Fruit fly (Drosophila melanogaster) whole organism, prepupa: ENCODE measurements around the gene CG11912.

ENCODE experiments used
- Blimp-1 ChIP-seq: fragments of 200-800 bp; sonication (Bioruptor generic); optimal IDR thresholded peaks from 3 replicates; lab custom pipeline; 2017; ENCODE audit warnings: missing biosample characterization, missing genetic modification characterization, mild to moderate bottlenecking, moderate library complexity, missing genetic modification reagents
- CG10631 ChIP-seq: fragments of 200-800 bp; sonication (Bioruptor generic); optimal IDR thresholded peaks from 2 replicates; lab custom pipeline; 2016; ENCODE audit warnings: missing biosample characterization, missing genetic modification characterization
- CG10669 ChIP-seq: fragments of 200-800 bp; sonication (Bioruptor generic); optimal IDR thresholded peaks from 3 replicates; lab custom pipeline; 2018; ENCODE audit warnings: missing biosample characterization, mild to moderate bottlenecking, missing genetic modification characterization, moderate library complexity
- CG11294 ChIP-seq: fragments of 200-800 bp; sonication (Bioruptor generic); IDR thresholded peaks from 2 replicates; pipeline ENCODE4 v1.3.6; 2022; ENCODE audit warnings: missing biosample characterization, missing genetic modification characterization
- CG11762 ChIP-seq: fragments of 200-800 bp; sonication (Bioruptor generic); optimal IDR thresholded peaks from 3 replicates; lab custom pipeline; 2016; ENCODE audit warnings: missing biosample characterization, missing genetic modification characterization; ENCODE audit not compliant: insufficient read depth
- CG11902 ChIP-seq: fragments of 200-800 bp; sonication (Bioruptor generic); optimal IDR thresholded peaks from 3 replicates; lab custom pipeline; 2016; ENCODE audit warnings: missing biosample characterization, missing genetic modification characterization
- CG16779 ChIP-seq: fragments of 200-800 bp; sonication (Bioruptor generic); optimal IDR thresholded peaks from 3 replicates; lab custom pipeline; 2017; ENCODE audit warnings: missing biosample characterization, mild to moderate bottlenecking, missing genetic modification characterization
- CG3032 ChIP-seq: fragments of 200-800 bp; optimal IDR thresholded peaks from 2 replicates; lab custom pipeline; 2019; ENCODE audit warnings: missing biosample characterization, mild to moderate bottlenecking, missing genetic modification characterization, moderate library complexity
- CG31627 ChIP-seq: fragments of 200-800 bp; sonication (Bioruptor generic); optimal IDR thresholded peaks from 3 replicates; lab custom pipeline; 2016; ENCODE audit warnings: missing biosample characterization, missing genetic modification characterization
- CG34406 ChIP-seq: fragments of 200-800 bp; sonication (Bioruptor generic); optimal IDR thresholded peaks from 3 replicates; lab custom pipeline; 2016; ENCODE audit warnings: missing biosample characterization, missing genetic modification characterization
- CG3919 ChIP-seq: fragments of 200-800 bp; sonication (Bioruptor generic); optimal IDR thresholded peaks from 3 replicates; lab custom pipeline; 2016; ENCODE audit warnings: missing biosample characterization, missing genetic modification characterization
- CG6163 ChIP-seq: fragments of 200-800 bp; sonication (Bioruptor generic); IDR thresholded peaks from 3 replicates; pipeline ENCODE4 v1.3.6; 2022; ENCODE audit warnings: missing biosample characterization, missing genetic modification characterization
- CG6792 ChIP-seq: fragments of 200-800 bp; sonication (Bioruptor generic); optimal IDR thresholded peaks from 3 replicates; lab custom pipeline; 2016; ENCODE audit warnings: missing biosample characterization, missing genetic modification characterization
- CG6808 ChIP-seq: fragments of 200-800 bp; sonication (Bioruptor generic); optimal IDR thresholded peaks from 3 replicates; lab custom pipeline; 2017; ENCODE audit warnings: missing biosample characterization, missing genetic modification characterization, mild to moderate bottlenecking, moderate library complexity, missing genetic modification reagents
- CG6854 ChIP-seq: fragments of 200-800 bp; sonication (Bioruptor generic); optimal IDR thresholded peaks from 2 replicates; lab custom pipeline; 2017; ENCODE audit warnings: missing biosample characterization, mild to moderate bottlenecking, missing genetic modification characterization
- CG7368 ChIP-seq: fragments of 200-800 bp; sonication (Bioruptor generic); optimal IDR thresholded peaks from 3 replicates; lab custom pipeline; 2016; ENCODE audit warnings: missing biosample characterization, missing genetic modification characterization
- CG8119 ChIP-seq: fragments of 200-800 bp; sonication (Bioruptor generic); IDR thresholded peaks from 3 replicates; pipeline ENCODE4 v1.3.6; 2022; ENCODE audit warnings: missing biosample characterization, missing genetic modification characterization
- CG8319 ChIP-seq: fragments of 200-800 bp; sonication (Bioruptor generic); optimal IDR thresholded peaks from 3 replicates; lab custom pipeline; 2016; ENCODE audit warnings: missing biosample characterization, missing genetic modification characterization
- CG8632 ChIP-seq: fragments of 200-800 bp; sonication (Bioruptor generic); optimal IDR thresholded peaks from 3 replicates; lab custom pipeline; 2016; ENCODE audit warnings: missing biosample characterization, missing genetic modification characterization
- CG9139 ChIP-seq: fragments of 200-800 bp; sonication (Bioruptor generic); optimal IDR thresholded peaks from 3 replicates; lab custom pipeline; 2017; ENCODE audit warnings: missing biosample characterization, mild to moderate bottlenecking, missing genetic modification characterization
- Eip78C ChIP-seq: fragments of 200-800 bp; sonication (Bioruptor generic); peaks from one replicate; lab custom pipeline; 2016; ENCODE audit warnings: missing biosample characterization, missing genetic modification characterization
- Ets21C ChIP-seq: fragments of 200-800 bp; sonication (Bioruptor generic); optimal IDR thresholded peaks from 3 replicates; lab custom pipeline; 2016; ENCODE audit warnings: missing biosample characterization, missing genetic modification characterization
- Ets96B ChIP-seq: fragments of 200-800 bp; optimal IDR thresholded peaks from 2 replicates; lab custom pipeline; 2019; ENCODE audit warnings: missing biosample characterization, mild to moderate bottlenecking, missing genetic modification characterization, moderate library complexity
- Hr38 ChIP-seq: sonication (Bioruptor generic); optimal IDR thresholded peaks from 2 replicates; lab custom pipeline; 2016; ENCODE audit warnings: missing biosample characterization, missing genetic modification characterization
- Hr39 ChIP-seq: fragments of 200-800 bp; sonication (Bioruptor generic); optimal IDR thresholded peaks from 2 replicates; lab custom pipeline; 2016; ENCODE audit warnings: missing biosample characterization, missing genetic modification characterization
- Hr4 ChIP-seq: fragments of 200-800 bp; sonication (Bioruptor generic); optimal IDR thresholded peaks from 3 replicates; lab custom pipeline; 2016; ENCODE audit warnings: missing biosample characterization, missing genetic modification characterization
- Lpt ChIP-seq: fragments of 200-800 bp; sonication (Bioruptor generic); optimal IDR thresholded peaks from 3 replicates; lab custom pipeline; 2016; ENCODE audit warnings: missing biosample characterization, missing genetic modification characterization
- Met ChIP-seq: fragments of 200-800 bp; sonication (Bioruptor generic); optimal IDR thresholded peaks from 3 replicates; lab custom pipeline; 2016; ENCODE audit warnings: missing biosample characterization, missing genetic modification characterization
- OdsH ChIP-seq: fragments of 200-800 bp; sonication (Bioruptor generic); optimal IDR thresholded peaks from 3 replicates; lab custom pipeline; 2016; ENCODE audit warnings: missing biosample characterization, missing genetic modification characterization
- Smox ChIP-seq: fragments of 200-800 bp; sonication (Bioruptor generic); optimal IDR thresholded peaks from 3 replicates; lab custom pipeline; 2016; ENCODE audit warnings: missing biosample characterization, missing genetic modification characterization
- Sox102F ChIP-seq: fragments of 200-800 bp; sonication (Bioruptor generic); optimal IDR thresholded peaks from 2 replicates; lab custom pipeline; 2016; ENCODE audit warnings: missing biosample characterization, mild to moderate bottlenecking, missing genetic modification characterization
- Sox14 ChIP-seq: fragments of 200-800 bp; sonication (Bioruptor generic); optimal IDR thresholded peaks from 3 replicates; lab custom pipeline; 2016; ENCODE audit warnings: missing biosample characterization, missing genetic modification characterization
- Sox15 ChIP-seq: fragments of 200-800 bp; sonication (Bioruptor generic); optimal IDR thresholded peaks from 3 replicates; lab custom pipeline; 2016; ENCODE audit warnings: missing biosample characterization, missing genetic modification characterization
- achi ChIP-seq: fragments of 200-800 bp; sonication (Bioruptor generic); optimal IDR thresholded peaks from 3 replicates; lab custom pipeline; 2016; ENCODE audit warnings: missing biosample characterization, missing genetic modification characterization
- acj6 ChIP-seq: fragments of 200-800 bp; sonication (Bioruptor generic); optimal IDR thresholded peaks from 3 replicates; lab custom pipeline; 2016; ENCODE audit warnings: missing biosample characterization, missing genetic modification characterization
- dac ChIP-seq: fragments of 200-800 bp; sonication (Bioruptor generic); optimal IDR thresholded peaks from 2 replicates; lab custom pipeline; 2017; ENCODE audit warnings: missing biosample characterization, mild to moderate bottlenecking, missing genetic modification characterization
- eg ChIP-seq: fragments of 200-800 bp; sonication (Bioruptor generic); IDR thresholded peaks from 3 replicates; pipeline ENCODE4 v1.3.6; 2022; ENCODE audit warnings: missing biosample characterization, missing genetic modification characterization
- esn ChIP-seq: fragments of 200-800 bp; sonication (Bioruptor generic); optimal IDR thresholded peaks from 2 replicates; lab custom pipeline; 2016; ENCODE audit warnings: missing biosample characterization, mild to moderate bottlenecking, missing genetic modification characterization, moderate library complexity
- fkh ChIP-seq: fragments of 200-800 bp; sonication (Bioruptor generic); optimal IDR thresholded peaks from 3 replicates; lab custom pipeline; 2017; ENCODE audit warnings: missing biosample characterization, mild to moderate bottlenecking, missing genetic modification characterization, moderate library complexity
- net ChIP-seq: fragments of 200-800 bp; sonication (Bioruptor generic); optimal IDR thresholded peaks from 3 replicates; lab custom pipeline; 2016; ENCODE audit warnings: missing biosample characterization, missing genetic modification characterization
- pdm3 ChIP-seq: fragments of 200-800 bp; sonication (Bioruptor generic); optimal IDR thresholded peaks from 3 replicates; lab custom pipeline; 2016; ENCODE audit warnings: missing biosample characterization, missing genetic modification characterization
- salr ChIP-seq, 2 experiments: fragments of 200-800 bp; sonication (Bioruptor generic); optimal IDR thresholded peaks; 3 replicates each; lab custom pipeline; 2016 to 2018; ENCODE audit warnings: missing biosample characterization in 2 of 2, missing genetic modification characterization in 2 of 2, mild to moderate bottlenecking in 1 of 2
- spab ChIP-seq: fragments of 200-800 bp; sonication (Bioruptor generic); optimal IDR thresholded peaks from 2 replicates; lab custom pipeline; 2017; ENCODE audit warnings: missing biosample characterization, mild to moderate bottlenecking, missing genetic modification characterization, missing genetic modification reagents
- svp ChIP-seq: fragments of 200-800 bp; sonication (Bioruptor generic); peaks from one replicate; lab custom pipeline; 2016; ENCODE audit warnings: missing biosample characterization, missing genetic modification characterization
- topi ChIP-seq: fragments of 200-800 bp; sonication (Bioruptor generic); optimal IDR thresholded peaks from 3 replicates; lab custom pipeline; 2016; ENCODE audit warnings: missing biosample characterization, missing genetic modification characterization
- vri ChIP-seq: fragments of 200-800 bp; sonication (Bioruptor generic); optimal IDR thresholded peaks from 3 replicates; lab custom pipeline; 2016; ENCODE audit warnings: missing biosample characterization, mild to moderate bottlenecking, missing genetic modification characterization

The CG11912 gene

DNA sequence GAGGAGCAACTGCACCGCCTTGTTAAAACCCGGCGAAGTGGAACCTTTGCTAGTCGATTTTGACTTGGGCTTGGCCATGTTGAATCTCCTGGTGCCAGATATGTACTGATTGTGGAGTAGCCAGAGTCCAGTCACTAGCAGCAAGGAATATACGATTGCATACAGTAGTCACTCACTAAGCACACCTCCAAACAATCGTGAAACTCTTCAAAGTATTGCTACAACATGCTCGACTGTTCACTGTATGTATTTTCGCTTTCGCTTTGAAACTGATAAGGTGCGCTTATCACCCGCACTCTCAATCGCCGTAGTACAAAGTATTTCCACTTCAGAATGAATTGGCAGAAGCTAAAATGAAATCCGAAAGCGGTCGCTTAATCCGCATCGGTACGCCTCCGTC lies 32.6 kb downstream of the CG11912 start (continued):
- peak; percentile 46 for TF ChIP-seq CG11902
- peak; percentile 78 for TF ChIP-seq CG6792 (GFP tag; lab: Kevin White, UChicago)
- TF ChIP-seq CG3032, result peak; percentile 40
- peak; percentile 78 for TF ChIP-seq CG7368
- peak; percentile 88 for TF ChIP-seq esn (GFP tag; lab: Kevin White, UChicago)
- TF ChIP-seq Ets96B (tag; lab: Kevin White, UChicago), result peak; percentile 41
- TF ChIP-seq CG16779 (tag; lab: Kevin White, UChicago), result peak; percentile 86
- peak; percentile 62 for TF ChIP-seq CG34406 (GFP tag; lab: Kevin White, UChicago)
- peak; percentile 86 for TF ChIP-seq CG3919 (GFP tag; lab: Kevin White, UChicago)
- peak; percentile 58 for TF ChIP-seq CG9139 (GFP tag; lab: Kevin White, UChicago)
- TF ChIP-seq spab (GFP tag; lab: Kevin White, UChicago), result peak; percentile 46
- peak; percentile 52 for TF ChIP-seq CG10631 (GFP tag; lab: Kevin White, UChicago)
- no peak for TF ChIP-seq fkh (GFP tag; lab: Kevin White, UChicago)
- TF ChIP-seq eg (GFP tag; lab: Robert Waterston, UW), result peak; percentile 73; the same call in 2 of the 3 replicates
- TF ChIP-seq Met, result peak; percentile 84
- peak; percentile 73 for TF ChIP-seq CG6163 (GFP tag; lab: Robert Waterston, UW)
- TF ChIP-seq salr (GFP tag; optimal IDR thresholded peaks at IDR 0.05; lab: Kevin White, UChicago), result peak in 1 of 2 experiments; percentile 48
- peak; percentile 80 for TF ChIP-seq pdm3
- peak; percentile 95 for TF ChIP-seq svp (GFP tag; lab: Kevin White, UChicago)
- peak; percentile 84 for TF ChIP-seq Hr39 (GFP tag; lab: Kevin White, UChicago)
- peak; percentile 82 for TF ChIP-seq CG31627 (GFP tag; lab: Kevin White, UChicago)
- peak; percentile 90 for TF ChIP-seq vri (GFP tag; lab: Kevin White, UChicago)
- peak; percentile 27; the same call in 1 of the 3 replicates for TF ChIP-seq CG8119 (GFP tag; lab: Robert Waterston, UW)
- peak; percentile 49 for TF ChIP-seq Sox15
- peak; percentile 85 for TF ChIP-seq Sox102F (GFP tag; lab: Kevin White, UChicago)
- TF ChIP-seq Eip78C (GFP tag; lab: Kevin White, UChicago), result peak; percentile 91
- peak; percentile 80 for TF ChIP-seq net (GFP tag; lab: Kevin White, UChicago)
- no peak for TF ChIP-seq Smox
- TF ChIP-seq Hr38 (GFP tag; lab: Kevin White, UChicago), result no peak
- peak; percentile 8 for TF ChIP-seq Lpt (GFP tag; lab: Kevin White, UChicago)

DNA sequence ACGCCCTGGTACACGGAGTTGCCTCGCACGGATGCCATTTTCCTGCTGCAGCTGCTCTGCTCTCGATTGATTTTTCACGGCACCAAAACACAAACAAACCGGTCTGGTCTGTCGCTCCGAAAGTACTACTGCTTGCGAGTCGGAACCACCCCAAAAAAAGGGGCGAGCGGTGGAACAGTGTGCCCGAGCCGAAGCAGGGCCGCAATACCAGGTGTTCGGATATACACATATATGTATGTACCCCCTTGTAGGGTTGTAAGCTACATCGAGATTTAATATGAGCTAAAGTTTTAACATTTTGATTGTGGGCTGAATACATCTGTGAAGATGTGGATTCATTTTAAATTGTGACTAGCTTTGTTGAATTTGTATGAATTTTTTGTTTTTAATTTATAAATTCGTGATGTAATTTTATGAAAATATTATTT lies 33.4 kb downstream of the CG11912 start:
- no peak for TF ChIP-seq Lpt (GFP tag; lab: Kevin White, UChicago)
- peak; percentile 17 for TF ChIP-seq CG3032
- peak; percentile 28 for TF ChIP-seq Ets21C (GFP tag; lab: Kevin White, UChicago)
- TF ChIP-seq Blimp-1, result peak; percentile 1
- no peak for TF ChIP-seq CG8319 (GFP tag; lab: Kevin White, UChicago)
- peak; percentile 45 for TF ChIP-seq topi (GFP tag; lab: Kevin White, UChicago)
- peak; percentile 64 for TF ChIP-seq Sox14 (GFP tag; lab: Kevin White, UChicago)
- TF ChIP-seq CG11294, result no peak
- peak; percentile 27 for TF ChIP-seq svp (GFP tag; lab: Kevin White, UChicago)
- TF ChIP-seq Hr39 (GFP tag; lab: Kevin White, UChicago), result peak; percentile 20
- peak; percentile 60 for TF ChIP-seq CG6854
- TF ChIP-seq CG6163 (GFP tag; lab: Robert Waterston, UW), result peak; percentile 66; the same call in 2 of the 3 replicates
- TF ChIP-seq Hr38 (GFP tag; lab: Kevin White, UChicago), result no peak
- TF ChIP-seq CG10669 (GFP tag; lab: Kevin White, UChicago), result peak; percentile 8
- no peak for TF ChIP-seq spab (GFP tag; lab: Kevin White, UChicago)
- peak; percentile 60 for TF ChIP-seq CG10631 (GFP tag; lab: Kevin White, UChicago)
- peak; percentile 27 for TF ChIP-seq CG8632 (GFP tag; lab: Kevin White, UChicago)
- TF ChIP-seq CG7368, result no peak
- peak; percentile 42 for TF ChIP-seq OdsH (GFP tag; lab: Kevin White, UChicago)
- peak; percentile 53 for TF ChIP-seq acj6 (GFP tag; lab: Kevin White, UChicago)
- TF ChIP-seq achi (GFP tag; lab: Kevin White, UChicago), result peak; percentile 47
- TF ChIP-seq Smox, result no peak
- TF ChIP-seq CG6792 (GFP tag; lab: Kevin White, UChicago), result no peak
- peak; percentile 52 for TF ChIP-seq CG31627 (GFP tag; lab: Kevin White, UChicago)
- no peak for TF ChIP-seq CG16779 (tag; lab: Kevin White, UChicago)
- peak; percentile 78 for TF ChIP-seq Eip78C (GFP tag; lab: Kevin White, UChicago)
- no peak for TF ChIP-seq CG11762 (GFP tag; lab: Kevin White, UChicago)
- no peak for TF ChIP-seq Sox102F (GFP tag; lab: Kevin White, UChicago)
- TF ChIP-seq CG11902, result no peak
- peak; percentile 42 for TF ChIP-seq CG9139 (GFP tag; lab: Kevin White, UChicago)
- TF ChIP-seq esn (GFP tag; lab: Kevin White, UChicago), result peak; percentile 61
- TF ChIP-seq CG6808, result no peak
- peak; percentile 47 for TF ChIP-seq pdm3
- no peak for TF ChIP-seq dac (GFP tag; lab: Kevin White, UChicago)
- peak; percentile 65 for TF ChIP-seq Met
- TF ChIP-seq Ets96B (tag; lab: Kevin White, UChicago), result peak; percentile 31
- no peak for TF ChIP-seq Hr4 (GFP tag; lab: Kevin White, UChicago)
